Worm (Caenorhabditis elegans) whole organism, L4 larva: ENCODE results near the gene eak-3.

Experiments used
- D1046.2 ChIP-seq: fragments of 200-800 bp; sonication (Bioruptor generic); IDR thresholded peaks from 2 replicates; pipeline ENCODE4 v1.3.6; 2022; ENCODE audit warnings: missing genetic modification characterization, missing compliant biosample characterization
- F26F4.8 ChIP-seq: fragments of 200-800 bp; sonication (Bioruptor generic); conservative IDR thresholded peaks from 2 replicates; pipeline ENCODE4 v1.3.6; 2022; ENCODE audit warnings: missing genetic modification characterization, missing compliant biosample characterization
- F49E8.2 ChIP-seq: sonication (generic microtip); optimal IDR thresholded peaks from 2 replicates; lab custom pipeline; 2016; ENCODE audit warnings: missing compliant biosample characterization, mild to moderate bottlenecking, missing genetic modification characterization, borderline replicate concordance
- T20F7.1 ChIP-seq: fragments of 200-800 bp; sonication (Bioruptor generic); optimal IDR thresholded peaks from 2 replicates; lab custom pipeline; 2018; ENCODE audit warnings: mild to moderate bottlenecking, missing genetic modification characterization, missing compliant biosample characterization
- ZK546.5 ChIP-seq, 2 experiments: sonication (generic microtip); optimal IDR thresholded peaks; 2 replicates each; lab custom pipeline; 2017; ENCODE audit warnings: missing biosample characterization in 2 of 2, missing genetic modification characterization in 2 of 2
- aha-1 ChIP-seq: fragments of 150-350 bp; peaks from one replicate; lab custom pipeline; 2014; ENCODE audit warnings: missing biosample characterization, missing genetic modification characterization
- aly-2 ChIP-seq: sonication (generic microtip); optimal IDR thresholded peaks from 2 replicates; lab custom pipeline; 2018; ENCODE audit warnings: missing biosample characterization, missing genetic modification characterization
- ama-1 ChIP-seq: fragments of 150-350 bp; optimal IDR thresholded peaks from 2 replicates; lab custom pipeline; 2014; ENCODE audit warnings: inconsistent platforms, mixed read lengths
- attf-4 ChIP-seq: sonication (generic microtip); optimal IDR thresholded peaks from 3 replicates; lab custom pipeline; 2017; ENCODE audit warnings: missing biosample characterization, missing genetic modification characterization
- ceh-28 ChIP-seq: fragments of 150-350 bp; optimal IDR thresholded peaks from 2 replicates; lab custom pipeline; 2014; ENCODE audit warnings: missing biosample characterization, missing genetic modification reagents, missing genetic modification characterization
- ceh-44 ChIP-seq: fragments of 200-800 bp; sonication (Bioruptor generic); IDR thresholded peaks from 2 replicates; pipeline ENCODE4 v1.3.6; 2022; ENCODE audit warnings: missing genetic modification reagents, missing genetic modification characterization, missing compliant biosample characterization
- ceh-62 ChIP-seq: sonication (generic microtip); optimal IDR thresholded peaks from 2 replicates; lab custom pipeline; 2017; ENCODE audit warnings: missing biosample characterization, missing genetic modification characterization
- ceh-82 ChIP-seq: sonication (generic microtip); optimal IDR thresholded peaks from 2 replicates; lab custom pipeline; 2017; ENCODE audit warnings: missing biosample characterization, missing genetic modification characterization
- ces-1 ChIP-seq: fragments of 150-350 bp; sonication (generic microtip); optimal IDR thresholded peaks from 4 replicates; lab custom pipeline; 2014; ENCODE audit warnings: missing biosample characterization, missing genetic modification reagents, missing genetic modification characterization
- cey-2 ChIP-seq: sonication (generic microtip); optimal IDR thresholded peaks from 3 replicates; lab custom pipeline; 2017; ENCODE audit warnings: missing genetic modification characterization, mild to moderate bottlenecking, missing compliant biosample characterization, antibody characterized with exemption, borderline replicate concordance; ENCODE audit not compliant: insufficient read depth
- ctbp-1 ChIP-seq: fragments of 200-800 bp; sonication (Bioruptor generic); IDR thresholded peaks from 2 replicates; pipeline ENCODE4 v1.3.6; 2022; ENCODE audit warnings: missing genetic modification reagents, missing genetic modification characterization, missing compliant biosample characterization
- daf-19 ChIP-seq: fragments of 200-800 bp; sonication (Bioruptor generic); conservative IDR thresholded peaks from 2 replicates; pipeline ENCODE4 v1.3.6; 2022; ENCODE audit warnings: missing genetic modification characterization, missing compliant biosample characterization
- duxl-1 ChIP-seq: sonication (generic microtip); optimal IDR thresholded peaks from 2 replicates; lab custom pipeline; 2016; ENCODE audit warnings: mild to moderate bottlenecking, missing genetic modification characterization, moderate library complexity, missing compliant biosample characterization; ENCODE audit not compliant: poor library complexity
- egl-27 ChIP-seq: sonication (generic microtip); optimal IDR thresholded peaks from 3 replicates; lab custom pipeline; 2017; ENCODE audit warnings: missing biosample characterization, missing genetic modification reagents, missing genetic modification characterization
- egl-43 ChIP-seq: fragments of 200-800 bp; sonication (Bioruptor generic); IDR thresholded peaks from 2 replicates; pipeline ENCODE4 v1.3.6; 2022; ENCODE audit warnings: missing genetic modification reagents, missing genetic modification characterization, missing compliant biosample characterization
- fkh-10 ChIP-seq: fragments of 150-350 bp; optimal IDR thresholded peaks from 2 replicates; lab custom pipeline; 2014; ENCODE audit warnings: missing biosample characterization, missing genetic modification reagents, missing genetic modification characterization
- fos-1 ChIP-seq: fragments of 150-350 bp; optimal IDR thresholded peaks from 2 replicates; lab custom pipeline; 2014; ENCODE audit warnings: missing biosample characterization, missing genetic modification characterization
- hif-1 ChIP-seq, 2 experiments: sonication (generic microtip); optimal IDR thresholded peaks; 2 replicates each; lab custom pipeline; 2016 to 2017; ENCODE audit warnings: missing compliant biosample characterization in 2 of 2, missing genetic modification characterization in 2 of 2, missing genetic modification reagents in 2 of 2, missing genotype in 2 of 2, mild to moderate bottlenecking in 1 of 2
- hlh-11 ChIP-seq: fragments of 200-800 bp; sonication (Bioruptor generic); optimal IDR thresholded peaks from 2 replicates; lab custom pipeline; 2018; ENCODE audit warnings: mild to moderate bottlenecking, missing genetic modification characterization, missing compliant biosample characterization
- jun-1 ChIP-seq: fragments of 150-350 bp; optimal IDR thresholded peaks from 2 replicates; lab custom pipeline; 2014; ENCODE audit warnings: missing biosample characterization, missing genetic modification reagents, missing genetic modification characterization
- lin-1 ChIP-seq: fragments of 200-800 bp; sonication (Bioruptor generic); IDR thresholded peaks from 2 replicates; pipeline ENCODE4 v1.3.6; 2022; ENCODE audit warnings: missing genetic modification reagents, missing genetic modification characterization, missing compliant biosample characterization
- lin-29 ChIP-seq: fragments of 200-800 bp; sonication (Bioruptor generic); IDR thresholded peaks from 2 replicates; pipeline ENCODE4 v1.3.6; 2022; ENCODE audit warnings: missing genetic modification reagents, missing genetic modification characterization, missing compliant biosample characterization
- lin-39 ChIP-seq: fragments of 150-350 bp; optimal IDR thresholded peaks from 2 replicates; lab custom pipeline; 2014; ENCODE audit warnings: missing biosample characterization, missing genetic modification reagents, missing genetic modification characterization
- lir-3 ChIP-seq: sonication (generic microtip); optimal IDR thresholded peaks from 2 replicates; lab custom pipeline; 2016; ENCODE audit warnings: mild to moderate bottlenecking, missing genetic modification characterization, missing compliant biosample characterization
- madf-9 ChIP-seq: fragments of 200-800 bp; sonication (Bioruptor generic); conservative IDR thresholded peaks from 2 replicates; pipeline ENCODE4 v1.3.6; 2022; ENCODE audit warnings: missing genetic modification reagents, missing genetic modification characterization, missing compliant biosample characterization
- mdt-29 ChIP-seq: fragments of 200-800 bp; sonication (Bioruptor generic); IDR thresholded peaks from 2 replicates; pipeline ENCODE4 v1.3.6; 2022; ENCODE audit warnings: missing genetic modification reagents, missing genetic modification characterization, missing compliant biosample characterization
- mep-1 ChIP-seq: fragments of 150-350 bp; sonication (generic microtip); optimal IDR thresholded peaks from 3 replicates; lab custom pipeline; 2014; ENCODE audit warnings: missing biosample characterization, missing genetic modification characterization
- mes-2 ChIP-seq: sonication (generic microtip); optimal IDR thresholded peaks from 2 replicates; lab custom pipeline; 2016; ENCODE audit warnings: missing genotype, mild to moderate bottlenecking, missing genetic modification characterization, missing compliant biosample characterization; ENCODE audit not compliant: poor library complexity, severe bottlenecking
- mxl-2 ChIP-seq: fragments of 200-800 bp; sonication (Bioruptor generic); conservative IDR thresholded peaks from 2 replicates; pipeline ENCODE4 v1.3.6; 2022; ENCODE audit warnings: missing genetic modification reagents, missing genetic modification characterization, missing compliant biosample characterization
- mxl-3 ChIP-seq: fragments of 200-800 bp; sonication (Bioruptor generic); optimal IDR thresholded peaks from 2 replicates; lab custom pipeline; 2018; ENCODE audit warnings: mild to moderate bottlenecking, missing genetic modification characterization, missing compliant biosample characterization
- nhr-10 ChIP-seq: fragments of 150-350 bp; optimal IDR thresholded peaks from 2 replicates; lab custom pipeline; 2014; ENCODE audit warnings: missing biosample characterization, missing genetic modification characterization
- nhr-102 ChIP-seq: sonication (generic microtip); optimal IDR thresholded peaks from 2 replicates; lab custom pipeline; 2016; ENCODE audit warnings: mild to moderate bottlenecking, missing genetic modification characterization, moderate library complexity, missing compliant biosample characterization
- nhr-11 ChIP-seq: fragments of 150-350 bp; optimal IDR thresholded peaks from 2 replicates; lab custom pipeline; 2014; ENCODE audit warnings: missing biosample characterization, missing genetic modification characterization
- nhr-237 ChIP-seq: sonication (generic microtip); optimal IDR thresholded peaks from 2 replicates; lab custom pipeline; 2017; ENCODE audit warnings: missing biosample characterization, missing genetic modification characterization
- nhr-25 ChIP-seq: sonication (generic microtip); optimal IDR thresholded peaks from 2 replicates; lab custom pipeline; 2017; ENCODE audit warnings: missing genetic modification characterization, mild to moderate bottlenecking, missing compliant biosample characterization, antibody characterized with exemption, moderate library complexity, borderline replicate concordance; ENCODE audit not compliant: insufficient read depth
- nhr-42 ChIP-seq: fragments of 200-800 bp; sonication (Bioruptor generic); IDR thresholded peaks from 2 replicates; pipeline ENCODE4 v1.3.6; 2022; ENCODE audit warnings: missing genetic modification characterization, missing compliant biosample characterization
- nhr-48 ChIP-seq: sonication (generic microtip); optimal IDR thresholded peaks from 2 replicates; lab custom pipeline; 2016; ENCODE audit warnings: mild to moderate bottlenecking, missing genetic modification characterization, missing compliant biosample characterization
- nhr-77 ChIP-seq: fragments of 150-350 bp; optimal IDR thresholded peaks from 2 replicates; lab custom pipeline; 2014; ENCODE audit warnings: missing biosample characterization, missing genetic modification characterization
- pha-4 ChIP-seq, 2 experiments: fragments of 150-350 bp in 1 of 2; fragments of 200-800 bp in 1 of 2; sonication (Bioruptor generic) in 1 of 2; IDR thresholded peaks in 1 of 2; optimal IDR thresholded peaks in 1 of 2; 2 replicates each; pipeline versions ENCODE4 v1.3.6 to Lab custom; 2014 to 2022; ENCODE audit warnings: missing genetic modification characterization in 2 of 2, missing genetic modification reagents in 2 of 2, missing biosample characterization in 1 of 2, missing compliant biosample characterization in 1 of 2
- php-3 ChIP-seq: fragments of 200-800 bp; sonication (Bioruptor generic); IDR thresholded peaks from 2 replicates; pipeline ENCODE4 v1.3.6; 2022; ENCODE audit warnings: missing genetic modification reagents, missing genetic modification characterization, missing compliant biosample characterization
- pqm-1 ChIP-seq: sonication (generic microtip); optimal IDR thresholded peaks from 2 replicates; lab custom pipeline; 2017; ENCODE audit warnings: missing biosample characterization, missing genetic modification characterization
- rbr-2 ChIP-seq: sonication (generic microtip); optimal IDR thresholded peaks from 2 replicates; lab custom pipeline; 2016; ENCODE audit warnings: missing genotype, missing genetic modification characterization, missing compliant biosample characterization
- snpc-4 ChIP-seq: fragments of 150-350 bp; optimal IDR thresholded peaks from 2 replicates; lab custom pipeline; 2014; ENCODE audit warnings: missing biosample characterization, missing genetic modification characterization
- unc-62 ChIP-seq, 3 experiments: fragments of 150-350 bp in 1 of 3; sonication (generic microtip); optimal IDR thresholded peaks in 2 of 3; peaks in 1 of 3; 1 replicate in 1 of 3; 2 replicates in 2 of 3; lab custom pipeline; 2014 to 2017; ENCODE audit warnings: missing biosample characterization in 3 of 3, missing genetic modification characterization in 3 of 3, missing genetic modification reagents in 3 of 3, missing genotype in 1 of 3
- zfp-2 ChIP-seq: sonication (generic microtip); optimal IDR thresholded peaks from 2 replicates; lab custom pipeline; 2016; ENCODE audit warnings: mild to moderate bottlenecking, missing genetic modification characterization, missing compliant biosample characterization
- zfp-3 ChIP-seq: fragments of 200-800 bp; sonication (Bioruptor generic); conservative IDR thresholded peaks from 2 replicates; pipeline ENCODE4 v1.3.6; 2022; ENCODE audit warnings: missing genetic modification reagents, missing genetic modification characterization, missing compliant biosample characterization

eak-3 gene

ce11 chrIII:1214680-1215079 is 38.3 kb upstream of the eak-3 start, which contains the start of gene Y119D3B.21 (continued):
- no peak for TF ChIP-seq duxl-1 (tag; lab: Kevin White, UChicago)
- TF ChIP-seq ceh-62 (tag; lab: Kevin White, UChicago), result no peak
- no peak for TF ChIP-seq D1046.2 (GFP tag; lab: Robert Waterston, UW)
- TF ChIP-seq madf-9 (GFP tag; lab: Robert Waterston, UW), result no peak
- no peak for TF ChIP-seq aly-2 (tag; lab: Kevin White, UChicago)
- TF ChIP-seq mxl-3 (GFP tag; lab: Kevin White, UChicago), result peak; percentile 53
- TF ChIP-seq cey-2 (tag; lab: Kevin White, UChicago), result no peak
- peak; percentile 78 for TF ChIP-seq hlh-11 (tag; lab: Kevin White, UChicago)
- no peak for TF ChIP-seq hif-1 (tag; optimal IDR thresholded peaks at IDR 0.05; lab: Kevin White, UChicago)
- no peak for TF ChIP-seq mep-1
- TF ChIP-seq mdt-29, result no peak
- no peak for TF ChIP-seq mes-2 (tag; lab: Kevin White, UChicago)
- TF ChIP-seq ama-1 (lab: Kevin White, UChicago), result peak; percentile 75
- TF ChIP-seq ceh-82, result no peak
- TF ChIP-seq lir-3 (tag; lab: Kevin White, UChicago), result no peak
- no peak for TF ChIP-seq nhr-42 (GFP tag; lab: Robert Waterston, UW)
- TF ChIP-seq unc-62 (GFP tag; optimal IDR thresholded peaks at IDR 0.05 in 1 of 2; lab: Kevin White, UChicago), result no peak
- TF ChIP-seq unc-62 (tag; optimal IDR thresholded peaks at IDR 0.05; lab: Kevin White, UChicago), result no peak
- TF ChIP-seq ceh-44, result no peak
- TF ChIP-seq aha-1 (tag; lab: Kevin White, UChicago), result no peak
- no peak for TF ChIP-seq zfp-2 (tag; lab: Kevin White, UChicago)
- TF ChIP-seq attf-4 (tag; lab: Kevin White, UChicago), result no peak
- no peak for TF ChIP-seq snpc-4 (tag; lab: Kevin White, UChicago)
- no peak for TF ChIP-seq F49E8.2 (tag; lab: Kevin White, UChicago)
- no peak for TF ChIP-seq lin-39
- TF ChIP-seq ctbp-1, result no peak
- no peak for TF ChIP-seq fos-1 (tag; lab: Kevin White, UChicago)
- 0 out of 2 replicates have a peak, but pooled peaks have one; percentile 40 for TF ChIP-seq pha-4 (GFP tag; IDR thresholded peaks at IDR 0.05; lab: Robert Waterston, UW)
- no peak for TF ChIP-seq pha-4 (tag; optimal IDR thresholded peaks at IDR 0.05; lab: Kevin White, UChicago)
- TF ChIP-seq egl-27 (tag; lab: Kevin White, UChicago), result no peak
- no peak for TF ChIP-seq ceh-28
- peak; percentile 84 for TF ChIP-seq pqm-1 (tag; lab: Kevin White, UChicago)
- no peak for TF ChIP-seq rbr-2 (tag; lab: Kevin White, UChicago)
- TF ChIP-seq nhr-11 (tag; lab: Kevin White, UChicago), result no peak
- no peak for TF ChIP-seq egl-43
- TF ChIP-seq daf-19, result no peak
- no peak for TF ChIP-seq fkh-10 (GFP tag; lab: Kevin White, UChicago)
- TF ChIP-seq mxl-2 (GFP tag; lab: Robert Waterston, UW), result no peak
- no peak for TF ChIP-seq zfp-3
- no peak for TF ChIP-seq jun-1 (tag; lab: Kevin White, UChicago)
- TF ChIP-seq nhr-237 (tag; lab: Kevin White, UChicago), result no peak
- no peak for TF ChIP-seq nhr-25 (tag; lab: Kevin White, UChicago)
- no peak for TF ChIP-seq php-3 (GFP tag; lab: Robert Waterston, UW)
- TF ChIP-seq F26F4.8 (GFP tag; lab: Robert Waterston, UW), result no peak
- no peak for TF ChIP-seq ZK546.5 (tag; optimal IDR thresholded peaks at IDR 0.05; lab: Kevin White, UChicago)
- TF ChIP-seq nhr-77 (tag; lab: Kevin White, UChicago), result no peak
- TF ChIP-seq nhr-10 (tag; lab: Kevin White, UChicago), result no peak
- no peak for TF ChIP-seq lin-29 (GFP tag; lab: Robert Waterston, UW)
- no peak for TF ChIP-seq ces-1 (GFP tag; lab: Kevin White, UChicago)
- peak; percentile 0 for TF ChIP-seq nhr-48
- TF ChIP-seq lin-1 (GFP tag; lab: Robert Waterston, UW), result peak; percentile 39; the same call in 1 of the 2 replicates
- no peak for TF ChIP-seq nhr-102 (tag; lab: Kevin White, UChicago)
- no peak for TF ChIP-seq T20F7.1 (GFP tag; lab: Kevin White, UChicago)
